Worm (Caenorhabditis elegans) whole organism, mixed stage, embryonic: ENCODE data around the gene Y54F10AL.1.

Experiments
- blmp-1 ChIP-seq: fragments of 150-350 bp; optimal IDR thresholded peaks from 2 replicates; lab custom pipeline; 2014; ENCODE audit warnings: missing biosample characterization, missing genetic modification characterization
- ceh-43 ChIP-seq: fragments of 200-800 bp; sonication (Bioruptor generic); optimal IDR thresholded peaks from 2 replicates; lab custom pipeline; 2018; ENCODE audit warnings: mild to moderate bottlenecking, missing genetic modification characterization, moderate library complexity, missing compliant biosample characterization
- elt-1 ChIP-seq: sonication (generic microtip); optimal IDR thresholded peaks from 2 replicates; lab custom pipeline; 2017; ENCODE audit warnings: missing genetic modification characterization, mild to moderate bottlenecking, missing compliant biosample characterization, antibody characterized with exemption, moderate library complexity, borderline replicate concordance; ENCODE audit not compliant: insufficient read depth
- lin-13 ChIP-seq: fragments of 150-350 bp; optimal IDR thresholded peaks from 2 replicates; lab custom pipeline; 2014; ENCODE audit warnings: missing biosample characterization, missing genetic modification characterization
- lsy-2 ChIP-seq: fragments of 150-350 bp; optimal IDR thresholded peaks from 2 replicates; lab custom pipeline; 2014; ENCODE audit warnings: missing biosample characterization, missing genetic modification characterization
- nhr-2 ChIP-seq: fragments of 150-350 bp; optimal IDR thresholded peaks from 2 replicates; lab custom pipeline; 2014; ENCODE audit warnings: missing biosample characterization, missing genetic modification characterization
- nhr-237 ChIP-seq: fragments of 150-350 bp; optimal IDR thresholded peaks from 2 replicates; lab custom pipeline; 2014; ENCODE audit warnings: missing biosample characterization, missing genetic modification characterization
- snpc-4 ChIP-seq: fragments of 150-350 bp; optimal IDR thresholded peaks from 2 replicates; lab custom pipeline; 2014; ENCODE audit warnings: missing biosample characterization, missing genetic modification characterization

- no peak for TF ChIP-seq blmp-1 (tag; lab: Kevin White, UChicago)
- no peak for TF ChIP-seq nhr-2
- TF ChIP-seq lin-13 (tag; lab: Kevin White, UChicago): no peak
- TF ChIP-seq nhr-237 (tag; lab: Kevin White, UChicago): no peak
- TF ChIP-seq snpc-4 (tag; lab: Kevin White, UChicago): no peak
- no peak for TF ChIP-seq lsy-2 (tag; lab: Kevin White, UChicago)
- TF ChIP-seq elt-1 (tag; lab: Kevin White, UChicago): no peak
- no peak for TF ChIP-seq ceh-43 (GFP tag; lab: Kevin White, UChicago)
These were observed 41.8 kb upstream of the Y54F10AL.1 start, which contains the start of the genes E02H9.7 and klo-2 for ce11 chrIII:2445574-2446259.
